Fruit fly (Drosophila melanogaster) Kc167 (cell line): Measurements from ENCODE around the gene CG17637.

ENCODE experiments used
- Myc ChIP-seq: fragments of >200 bp; optimal IDR thresholded peaks from 2 replicates; lab custom pipeline; 2017; ENCODE audit warnings: missing external identifiers
- Sin3A ChIP-seq: fragments of >200 bp; optimal IDR thresholded peaks from 2 replicates; lab custom pipeline; 2018; ENCODE audit warnings: missing external identifiers
- h ChIP-seq: fragments of >200 bp; optimal IDR thresholded peaks from 3 replicates; lab custom pipeline; 2018; ENCODE audit warnings: missing external identifiers
- insv ChIP-seq: fragments of >200 bp; optimal IDR thresholded peaks from 3 replicates; lab custom pipeline; 2018; ENCODE audit warnings: missing external identifiers
- psq ChIP-seq: fragments of >200 bp; optimal IDR thresholded peaks from 2 replicates; lab custom pipeline; 2017; ENCODE audit warnings: missing external identifiers
- ttk ChIP-seq: sonication (Bioruptor generic); optimal IDR thresholded peaks from 2 replicates; lab custom pipeline; 2017; ENCODE audit warnings: missing external identifiers

CG17637 gene

DNA sequence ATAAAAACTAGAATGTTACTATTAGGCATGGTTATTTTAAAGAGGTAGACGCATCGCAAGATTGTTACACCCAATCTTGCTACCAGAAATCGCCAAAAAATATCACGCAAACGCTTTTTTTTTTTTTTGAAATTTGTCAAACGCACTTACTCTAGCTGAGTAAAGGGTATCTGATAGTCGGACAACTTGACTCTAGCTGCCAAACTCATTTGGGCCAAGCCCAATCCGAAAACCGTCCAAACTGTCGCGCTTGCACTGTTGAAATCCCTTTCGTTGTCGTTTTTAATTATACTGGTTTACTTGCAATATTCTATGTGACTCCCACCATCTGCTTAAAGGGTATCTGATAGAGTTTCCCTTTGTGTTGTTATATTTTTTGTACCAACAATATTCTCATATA, 730 bp upstream of the CG17637 start:
- TF ChIP-seq Myc (lab: Kevin White, UChicago) (no peak), ttk (lab: Kevin White, UChicago) (no peak), psq (lab: Kevin White, UChicago) (no peak), insv (no peak), h (no peak), Sin3A (lab: Kevin White, UChicago) (no peak)

DNA sequence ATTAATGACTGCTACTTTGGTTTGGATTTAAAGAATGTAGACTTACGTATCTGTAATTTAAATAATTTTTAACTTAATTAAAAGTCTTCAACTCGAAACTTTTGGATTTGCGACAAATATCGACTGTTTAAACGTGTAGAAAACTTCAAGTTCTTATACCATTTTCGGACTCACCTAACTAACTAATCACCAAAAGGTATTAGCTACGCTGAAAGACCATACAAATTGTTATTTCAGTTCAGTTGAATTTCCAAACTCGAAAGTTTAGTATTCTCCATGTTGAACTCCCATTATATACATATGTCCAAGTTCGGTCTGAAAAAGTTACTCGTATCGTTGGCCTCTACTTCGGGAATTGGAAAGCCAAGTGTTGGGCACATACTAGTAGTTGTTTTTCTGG, 1.7 kb downstream of the CG17637 start, which contains the start of gene CG5078:
Gene CG5078, plus strand, starts transcription at position 301 of the 400 bp plus-strand sequence.
- TF ChIP-seq Sin3A (lab: Kevin White, UChicago) (no peak), insv (no peak), Myc (lab: Kevin White, UChicago) (no peak), psq (lab: Kevin White, UChicago) (no peak), ttk (lab: Kevin White, UChicago) (no peak), h (no peak)

DNA sequence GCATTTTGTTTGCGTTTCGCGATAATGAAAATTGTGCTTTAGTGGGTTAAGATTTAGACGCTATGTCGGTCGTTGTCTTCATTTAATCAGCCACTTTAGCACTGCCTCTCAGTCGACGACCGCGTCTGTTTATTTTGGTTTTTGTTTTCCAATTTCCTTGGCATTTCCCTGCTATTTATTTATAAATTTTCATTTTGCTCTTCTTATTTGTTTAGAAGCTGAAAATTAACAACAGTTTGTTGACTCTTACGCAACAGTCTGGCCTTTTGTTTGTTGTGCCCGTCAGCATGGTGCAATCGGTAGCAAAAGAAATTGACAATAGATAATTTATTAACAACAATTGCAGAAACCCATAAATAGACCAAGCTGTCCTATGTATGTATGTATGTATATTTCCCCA, 3.6 kb downstream of the CG17637 start:
- no peak for TF ChIP-seq insv
- no peak for TF ChIP-seq Sin3A (lab: Kevin White, UChicago)
- no peak for TF ChIP-seq Myc (lab: Kevin White, UChicago)

DNA sequence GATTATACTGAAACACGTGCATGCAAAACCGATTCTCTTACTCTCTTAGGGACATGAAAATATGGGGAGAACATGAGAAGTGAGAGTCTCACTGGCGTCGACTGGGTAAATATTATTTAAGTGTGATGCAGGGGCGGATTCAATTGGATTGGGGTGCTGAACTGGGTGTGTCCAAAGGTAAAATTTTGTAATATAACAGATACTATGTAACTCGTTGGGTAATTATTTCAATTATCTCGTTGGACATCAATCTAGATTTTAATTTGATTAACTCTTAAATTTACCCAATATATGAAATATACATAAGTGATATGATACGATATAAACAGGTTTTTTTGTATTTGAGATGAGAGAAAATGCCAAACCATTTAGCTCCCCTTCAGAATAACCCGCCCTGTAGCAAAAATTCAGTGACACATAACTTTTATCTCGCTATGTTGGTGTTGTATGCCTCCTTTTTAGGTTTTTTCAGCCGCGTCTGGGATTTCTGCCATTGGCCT, 4.2 kb downstream of the CG17637 start:
- no peak for TF ChIP-seq Sin3A (lab: Kevin White, UChicago)

DNA sequence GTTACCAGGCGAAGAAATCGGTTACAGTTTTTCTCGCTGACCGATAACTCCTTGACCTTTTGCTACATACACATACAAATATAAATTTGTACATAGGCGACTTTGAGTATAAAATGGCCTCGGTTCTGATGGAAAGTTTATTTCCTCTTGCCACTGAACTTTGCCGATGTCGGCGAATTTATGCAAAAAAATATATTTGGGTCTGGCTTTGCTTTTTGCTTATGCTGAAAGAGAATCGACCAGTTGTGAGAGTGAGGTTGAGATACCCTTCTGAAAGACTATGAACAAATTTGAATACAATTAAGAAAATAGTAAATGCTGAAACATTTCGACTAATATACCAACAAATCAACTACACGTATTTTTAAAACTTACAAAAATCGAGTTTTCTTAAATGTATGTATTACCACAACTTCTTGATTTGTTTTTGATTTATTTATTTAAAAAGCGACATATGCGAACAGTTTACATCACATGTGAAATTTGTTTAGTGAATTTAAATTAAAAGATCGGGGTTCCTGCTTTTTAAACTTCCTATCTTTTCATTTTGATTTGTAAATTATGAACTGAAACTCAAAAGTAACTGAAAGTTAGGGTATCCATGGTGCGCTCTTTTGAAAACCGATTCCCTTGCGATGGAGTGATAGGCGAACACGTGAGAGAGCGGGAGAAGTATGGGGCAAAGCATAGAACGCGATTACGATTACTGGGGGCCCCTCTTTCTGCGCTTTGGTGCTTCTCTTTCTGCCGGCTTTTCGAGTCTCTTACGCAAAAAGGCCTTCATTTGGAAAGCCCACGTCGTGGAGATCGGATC, 5.3 kb downstream of the CG17637 start:
- TF ChIP-seq ttk (lab: Kevin White, UChicago) (no peak), Sin3A (lab: Kevin White, UChicago) (no peak), psq (lab: Kevin White, UChicago) (no peak), h (no peak), insv (no peak), Myc (lab: Kevin White, UChicago) (no peak)

DNA sequence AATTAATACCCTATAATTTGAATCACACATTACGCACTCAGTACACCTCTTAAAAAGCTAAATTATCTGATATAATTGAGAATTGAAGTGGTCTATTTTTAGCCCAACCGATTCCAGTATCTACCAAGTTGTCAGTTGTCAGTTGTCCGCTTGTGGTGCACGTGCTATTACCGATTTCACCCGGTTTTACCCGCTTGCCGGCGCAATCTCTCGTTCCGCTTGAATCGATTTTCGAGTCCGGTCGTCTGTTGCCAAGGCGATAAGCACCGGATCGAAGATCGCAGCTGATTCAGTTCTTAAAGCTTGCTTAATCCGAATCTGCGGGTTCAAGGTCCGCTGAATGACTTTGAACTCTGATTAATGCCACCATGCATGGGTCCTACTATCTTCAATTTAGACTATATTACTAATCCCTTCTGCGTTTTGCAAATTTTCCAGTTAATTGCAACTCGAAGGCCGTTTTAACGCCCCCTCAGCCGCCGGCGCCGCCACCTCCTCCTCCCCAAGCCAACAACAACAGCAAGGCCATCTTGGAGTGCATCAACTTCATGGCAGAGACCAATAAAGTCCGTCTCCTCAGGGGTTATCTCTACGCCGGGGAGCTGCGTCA, 7.6 kb downstream of the CG17637 start:
- no peak for TF ChIP-seq Myc (lab: Kevin White, UChicago)
- TF ChIP-seq h: no peak
- TF ChIP-seq insv: no peak
- TF ChIP-seq Sin3A (lab: Kevin White, UChicago): no peak
- TF ChIP-seq psq (lab: Kevin White, UChicago): no peak
- no peak for TF ChIP-seq ttk (lab: Kevin White, UChicago)

DNA sequence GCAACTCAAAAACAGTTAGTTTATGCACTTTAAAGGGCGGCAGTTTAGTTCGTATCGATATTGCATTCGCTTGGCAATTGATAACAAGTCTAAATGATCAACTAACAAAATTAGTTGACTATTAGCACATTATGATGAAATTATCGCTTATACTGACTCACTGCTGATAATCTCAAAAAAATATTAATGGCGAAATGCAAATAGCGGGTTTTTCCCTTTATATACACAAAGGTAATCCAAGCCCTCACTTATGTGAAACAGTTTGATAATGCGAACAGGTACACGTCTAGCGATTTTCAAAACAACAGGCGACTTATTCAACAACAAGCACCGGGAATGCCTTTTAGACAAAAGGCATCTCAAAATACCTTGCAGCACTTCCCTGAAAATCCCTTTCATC, 10.1 kb downstream of the CG17637 start:
- TF ChIP-seq Myc (lab: Kevin White, UChicago): no peak
- no peak for TF ChIP-seq insv
- no peak for TF ChIP-seq h
- TF ChIP-seq Sin3A (lab: Kevin White, UChicago): no peak
- TF ChIP-seq ttk (lab: Kevin White, UChicago): no peak
- TF ChIP-seq psq (lab: Kevin White, UChicago): no peak

DNA sequence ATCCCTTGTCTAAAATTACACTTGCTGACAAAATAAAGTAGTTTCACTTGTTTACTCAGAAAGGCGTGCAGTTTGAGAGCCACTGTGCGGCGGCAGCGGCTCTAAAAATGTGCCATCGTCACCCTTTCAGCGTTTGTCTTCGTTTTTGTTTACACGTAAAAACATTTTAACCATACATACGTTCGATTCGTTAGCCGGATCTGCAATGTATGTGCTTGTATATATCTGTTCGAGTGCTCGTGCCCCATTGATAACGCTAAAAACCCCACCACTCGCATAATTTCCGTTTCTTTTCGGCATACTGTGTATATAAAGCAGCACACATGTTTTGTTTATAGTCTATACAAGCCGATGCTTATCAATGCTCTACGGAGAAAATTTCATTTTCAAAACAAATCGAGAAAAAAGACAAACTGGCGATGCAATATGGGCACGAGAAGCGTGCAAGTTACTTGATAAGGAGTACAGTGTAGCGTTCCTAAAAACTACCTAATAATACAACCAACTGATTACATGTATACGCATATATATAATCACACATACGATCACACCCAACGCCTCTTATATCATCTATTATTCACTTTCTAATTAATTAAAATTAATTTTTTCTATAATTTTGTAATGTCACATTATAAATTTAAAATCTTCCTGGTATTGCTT, 12.7 kb downstream of the CG17637 start:
- TF ChIP-seq ttk (lab: Kevin White, UChicago): no peak
- TF ChIP-seq psq (lab: Kevin White, UChicago): no peak
- no peak for TF ChIP-seq h
- TF ChIP-seq Myc (lab: Kevin White, UChicago): no peak
- TF ChIP-seq Sin3A (lab: Kevin White, UChicago): no peak
- TF ChIP-seq insv: no peak

DNA sequence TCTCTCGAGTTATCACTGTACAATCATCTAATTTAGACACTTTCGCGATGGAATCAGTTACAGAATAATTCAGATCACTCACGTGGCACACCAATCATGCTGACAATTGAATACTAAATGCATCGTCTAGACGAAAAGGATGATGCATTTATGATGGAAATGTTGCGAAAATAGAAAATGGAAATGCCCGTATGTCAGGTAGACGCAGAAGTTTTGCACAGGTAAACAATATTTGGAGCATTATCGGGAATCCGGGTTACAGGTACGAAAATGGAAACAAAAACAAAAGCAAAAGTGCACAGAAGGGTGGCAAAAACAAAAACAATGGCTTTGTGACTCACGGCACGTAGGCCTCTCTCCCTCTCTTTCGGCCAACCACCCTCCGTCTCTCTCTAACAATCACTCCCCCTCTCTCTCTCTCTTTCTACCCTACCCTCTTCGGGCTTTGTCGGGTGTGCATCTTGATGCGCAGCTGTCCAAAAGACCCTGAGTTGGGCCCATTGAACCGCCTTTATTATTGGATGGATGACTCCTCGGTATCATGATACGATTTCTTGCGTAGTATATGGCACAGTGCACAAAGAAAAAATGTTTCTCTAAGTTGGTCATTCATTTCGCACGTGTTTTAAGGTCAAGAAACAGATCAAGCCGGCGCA, 13.3 kb downstream of the CG17637 start:
- no peak for TF ChIP-seq Sin3A (lab: Kevin White, UChicago)
- no peak for TF ChIP-seq insv
- no peak for TF ChIP-seq psq (lab: Kevin White, UChicago)
- TF ChIP-seq ttk (lab: Kevin White, UChicago): no peak
- TF ChIP-seq h: no peak

DNA sequence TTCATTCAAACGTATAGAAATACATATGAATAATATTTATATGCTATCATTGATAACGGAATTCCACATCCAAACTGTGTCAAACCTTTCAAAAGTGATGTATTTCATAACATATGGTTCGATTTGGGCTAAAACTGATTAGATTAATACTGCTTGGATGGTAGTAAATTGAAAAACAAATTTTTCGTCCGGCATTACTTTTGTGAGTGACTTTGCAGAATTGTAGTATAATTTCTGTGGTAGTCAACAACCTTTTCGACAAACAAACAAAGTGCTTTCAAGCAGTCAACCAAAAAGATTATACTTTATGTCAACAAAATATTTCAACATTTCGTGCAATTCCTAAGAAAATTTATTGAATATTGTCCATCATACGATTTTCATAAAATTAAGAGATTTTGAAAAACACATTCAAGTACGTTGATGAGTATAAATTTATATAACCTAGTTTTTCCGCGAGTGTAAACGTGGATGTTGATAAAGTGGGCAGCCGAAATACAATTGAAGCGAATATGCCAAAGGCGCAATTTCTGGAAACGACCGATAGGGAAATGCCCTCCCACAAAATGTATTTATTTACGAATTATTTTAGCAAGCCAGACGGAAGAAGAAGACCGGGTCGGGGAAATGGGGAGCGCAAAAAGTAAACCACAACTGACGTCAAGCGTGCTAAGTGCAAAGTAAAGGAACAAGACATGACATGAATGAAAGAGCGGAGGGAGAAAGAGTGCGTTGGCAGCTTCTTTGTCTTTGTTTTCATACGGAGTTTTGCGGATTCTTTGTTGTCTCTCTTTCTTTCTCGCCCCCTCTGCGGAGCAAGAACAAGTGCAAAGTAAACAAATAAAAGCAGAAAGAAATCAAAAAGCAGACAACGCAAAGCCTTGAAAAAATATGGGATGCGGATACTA, 14.2 kb downstream of the CG17637 start:
- TF ChIP-seq Sin3A (lab: Kevin White, UChicago) (no peak), psq (lab: Kevin White, UChicago) (peak; percentile 63)

DNA sequence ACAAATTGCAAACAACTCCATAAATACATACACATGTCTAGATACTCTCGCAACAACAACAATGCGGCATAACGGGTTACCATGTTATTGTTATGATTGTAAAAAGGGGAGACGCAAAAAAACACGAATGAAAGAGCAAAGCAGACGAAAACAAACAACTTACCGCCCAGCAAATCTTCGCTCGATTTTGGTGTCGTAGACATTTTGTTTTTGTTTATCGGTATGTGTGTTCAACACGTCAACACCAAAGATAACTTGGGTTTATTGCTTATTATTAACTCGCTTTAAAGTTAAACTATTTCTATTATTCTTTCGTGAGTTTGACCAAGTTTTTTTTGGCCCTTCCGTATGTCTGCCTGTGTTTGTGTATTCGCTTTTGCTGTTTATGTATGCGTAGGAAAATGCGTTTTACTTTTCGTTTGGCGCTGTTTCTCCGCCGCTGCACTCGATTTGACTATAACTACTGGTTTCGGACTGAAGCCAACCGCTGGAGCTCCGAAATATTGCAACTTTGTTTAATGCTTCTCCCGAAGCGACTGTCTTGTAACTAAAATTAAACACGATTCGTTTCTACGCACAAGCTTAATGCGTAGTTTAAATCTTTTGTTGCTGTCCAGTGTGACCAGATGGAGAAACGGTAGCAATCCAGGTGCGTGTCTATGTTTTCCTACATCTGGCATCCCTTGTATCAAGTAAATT, 15.0 kb downstream of the CG17637 start, which contains the start of gene BNIP3:
Gene BNIP3, minus strand, starts transcription at position 589 of the 699 bp plus-strand sequence.
- TF ChIP-seq psq (lab: Kevin White, UChicago): no peak
- TF ChIP-seq h: no peak
- no peak for TF ChIP-seq Myc (lab: Kevin White, UChicago)
- TF ChIP-seq ttk (lab: Kevin White, UChicago): no peak
- no peak for TF ChIP-seq insv
- TF ChIP-seq Sin3A (lab: Kevin White, UChicago): no peak
